Worm (Caenorhabditis elegans) whole organism, L2 larva: Measurements from ENCODE around the gene B0496.2.
A peak's percentile ranks its signal among the peaks of the same experiment; 100 is the strongest.

Source experiments
- F13H6.1 ChIP-seq: sonication (generic microtip); optimal IDR thresholded peaks from 2 replicates; lab custom pipeline; 2016; ENCODE audit warnings: missing genetic modification characterization, missing compliant biosample characterization
- ZK546.5 ChIP-seq: sonication (generic microtip); optimal IDR thresholded peaks from 2 replicates; lab custom pipeline; 2017; ENCODE audit warnings: missing biosample characterization, missing genetic modification characterization
- ceh-16 ChIP-seq: fragments of 150-350 bp; optimal IDR thresholded peaks from 2 replicates; lab custom pipeline; 2014; ENCODE audit warnings: missing biosample characterization, missing genetic modification characterization
- mab-5 ChIP-seq: fragments of 150-350 bp; optimal IDR thresholded peaks from 2 replicates; lab custom pipeline; 2014; ENCODE audit warnings: missing biosample characterization, missing genetic modification characterization
- mdl-1 ChIP-seq, 2 experiments: fragments of 150-350 bp in 1 of 2; sonication (generic microtip) in 1 of 2; optimal IDR thresholded peaks; 2 replicates each; lab custom pipeline; 2017; ENCODE audit warnings: missing biosample characterization in 2 of 2, missing genetic modification characterization in 2 of 2
- unc-62 ChIP-seq: fragments of 150-350 bp; optimal IDR thresholded peaks from 2 replicates; lab custom pipeline; 2014; ENCODE audit warnings: missing biosample characterization, missing genetic modification reagents, missing genetic modification characterization

DNA sequence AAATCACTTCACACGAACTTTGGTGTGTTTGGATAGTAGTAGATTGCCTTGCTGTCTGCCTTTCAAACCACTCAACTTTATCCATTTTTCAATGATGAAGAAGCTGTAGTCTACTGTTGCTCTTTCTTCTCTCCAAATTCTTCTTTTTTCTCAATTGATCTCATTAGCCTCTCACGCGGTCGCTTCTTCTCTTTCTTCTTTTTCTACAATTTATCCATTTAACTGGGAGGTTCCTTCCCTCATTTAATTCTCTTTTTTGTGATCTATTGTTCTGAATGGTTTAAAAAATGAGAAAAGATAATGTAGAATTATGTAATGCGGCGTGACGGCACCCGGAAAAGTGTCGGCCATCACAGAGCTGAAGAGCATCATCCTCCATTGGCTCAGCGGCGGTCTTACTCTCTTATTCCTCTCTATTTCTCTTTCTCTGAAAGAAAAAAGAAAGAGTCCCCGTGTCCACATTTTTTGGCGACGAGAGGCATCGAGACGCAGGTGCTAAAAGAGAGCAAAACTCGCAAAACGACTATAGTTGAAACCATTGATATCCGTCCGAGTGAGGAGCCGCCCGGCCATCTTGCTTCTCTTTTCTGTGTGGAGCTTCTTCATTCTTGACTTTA is 47.0 kb upstream of the B0496.2 start:
- TF ChIP-seq unc-62 (no peak), ceh-16 (no peak), mab-5 (no peak), mdl-1 (tag; optimal IDR thresholded peaks at IDR 0.05; lab: Kevin White, UChicago) (peak in 1 of 2 experiments; percentile 8), ZK546.5 (tag; lab: Kevin White, UChicago) (no peak), F13H6.1 (tag; lab: Kevin White, UChicago) (peak; percentile 55)
